Fruit fly (Drosophila melanogaster): Measurements from ENCODE around the gene CG42570.

The CG42570 gene

DNA sequence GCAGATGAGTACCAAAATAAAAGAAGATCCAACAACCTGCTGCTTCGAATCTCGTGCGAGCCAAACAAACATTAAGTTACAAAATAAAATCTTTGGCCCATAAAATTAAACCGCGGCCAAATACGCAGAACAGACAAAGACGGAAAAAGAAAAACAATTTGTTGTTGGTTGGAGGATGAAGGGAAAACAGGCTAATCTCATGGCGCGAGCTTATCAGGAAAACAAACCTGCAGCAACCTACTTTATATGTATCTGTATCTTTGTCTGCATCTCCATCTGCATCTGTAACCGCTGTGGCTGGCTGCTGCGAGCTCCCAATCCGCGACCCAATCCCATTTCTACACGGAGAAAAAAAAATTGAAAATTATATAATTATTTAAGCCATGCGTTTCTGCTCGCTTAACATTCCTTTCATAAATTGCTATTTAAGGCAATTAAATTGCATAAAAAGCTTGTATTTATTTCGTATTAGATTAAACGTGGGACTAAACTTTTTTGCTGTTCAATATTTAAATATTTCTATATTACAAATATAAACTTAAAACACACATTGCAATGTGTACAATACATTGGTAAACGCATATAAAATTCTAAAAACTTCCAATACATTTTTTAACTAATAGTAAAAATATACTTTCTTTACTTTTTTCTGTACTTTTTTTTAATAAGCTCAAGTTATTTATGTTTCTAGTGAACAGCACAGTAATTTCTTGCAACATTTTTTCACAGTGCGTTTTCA, 24.7 kb upstream of the CG42570 start (continued):
- TF ChIP-seq kni (GFP tag; optimal IDR thresholded peaks at IDR 0.05) (peak; percentile 60), CG7372 (GFP tag; IDR thresholded peaks at IDR 0.05) (no peak), exex (tag; optimal IDR thresholded peaks at IDR 0.05) (no peak), usp (GFP tag; optimal IDR thresholded peaks at IDR 0.05) (no peak), grn (GFP tag; optimal IDR thresholded peaks at IDR 0.05) (peak; percentile 87), HLH54F (GFP tag; optimal IDR thresholded peaks at IDR 0.05) (no peak), CG8388 (GFP tag; optimal IDR thresholded peaks at IDR 0.05) (peak; percentile 42), lbe (GFP tag; optimal IDR thresholded peaks at IDR 0.05) (no peak), CG42726 (GFP tag; IDR thresholded peaks at IDR 0.05; ENCODE audit: partially characterized antibody) (no peak), hb (GFP tag; IDR thresholded peaks at IDR 0.05; ENCODE audit: partially characterized antibody) (no peak), unpg (GFP tag; optimal IDR thresholded peaks at IDR 0.05) (no peak), CG43689 (GFP tag; IDR thresholded peaks at IDR 0.05) (no peak), ci (GFP tag; IDR thresholded peaks at IDR 0.05) (no peak), CG31441 (GFP tag; IDR thresholded peaks at IDR 0.05) (peak; percentile 63), CG13287 (GFP tag; IDR thresholded peaks at IDR 0.05; ENCODE audit: partially characterized antibody) (no peak), CG11398 (GFP tag; optimal IDR thresholded peaks at IDR 0.05) (no peak), tll (GFP tag; optimal IDR thresholded peaks at IDR 0.05) (no peak), Hr78 (GFP tag; optimal IDR thresholded peaks at IDR 0.05) (no peak), Dfd (GFP tag; optimal IDR thresholded peaks at IDR 0.05) (no peak), C15 (GFP tag; IDR thresholded peaks at IDR 0.05) (no peak), Ravus (GFP tag; IDR thresholded peaks at IDR 0.05) (no peak), shn (GFP tag; optimal IDR thresholded peaks at IDR 0.05) (no peak), CG12659 (GFP tag; optimal IDR thresholded peaks at IDR 0.05) (peak; percentile 8), Max (GFP tag; optimal IDR thresholded peaks at IDR 0.05) (no peak), lilli (GFP tag; optimal IDR thresholded peaks at IDR 0.05) (no peak), CG3847 (GFP tag; IDR thresholded peaks at IDR 0.05) (no peak), CG18619 (GFP tag; optimal IDR thresholded peaks at IDR 0.05) (peak; percentile 38), CG7928 (GFP tag; optimal IDR thresholded peaks at IDR 0.05) (no peak), CG14965 (GFP tag; optimal IDR thresholded peaks at IDR 0.05; ENCODE audit: borderline replicate concordance) (no peak), CG32532 (GFP tag; IDR thresholded peaks at IDR 0.05) (no peak), Atf3 (GFP tag; optimal IDR thresholded peaks at IDR 0.05) (no peak), CG10979 (tag; optimal IDR thresholded peaks at IDR 0.05) (peak; percentile 78)

DNA sequence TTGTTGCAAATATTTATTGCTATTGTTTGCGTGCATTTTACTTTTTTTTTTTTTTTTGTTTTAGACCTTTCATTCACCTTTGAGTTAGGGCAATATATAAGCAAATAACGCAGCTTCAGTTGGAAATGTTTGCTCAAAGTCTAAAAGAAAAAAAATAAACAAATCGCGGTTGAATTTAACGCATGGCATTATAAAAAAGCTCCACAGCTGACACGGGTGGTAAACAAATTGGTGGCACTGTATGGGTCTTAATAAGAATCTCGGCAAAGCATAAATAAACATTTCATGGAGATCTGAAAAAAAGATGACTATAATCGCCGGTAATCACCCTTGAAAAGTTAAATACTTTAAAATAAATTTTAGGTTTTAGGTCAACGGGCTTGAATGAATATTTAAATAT, 23.2 kb upstream of the CG42570 start:
- TF ChIP-seq CG18619 (GFP tag; optimal IDR thresholded peaks at IDR 0.05) = peak; percentile 5
- TF ChIP-seq dpn (GFP tag; optimal IDR thresholded peaks at IDR 0.05) = peak in 1 of 2 experiments; percentile 7
- TF ChIP-seq sens (GFP tag) = peak; percentile 65
- no peak for TF ChIP-seq corto (GFP tag; optimal IDR thresholded peaks at IDR 0.05)
- TF ChIP-seq CG15601 (tag; optimal IDR thresholded peaks at IDR 0.05) = no peak
- peak; percentile 24 for TF ChIP-seq Asciz (GFP tag; optimal IDR thresholded peaks at IDR 0.05)
- TF ChIP-seq Bdp1 (GFP tag; optimal IDR thresholded peaks at IDR 0.05) = no peak
- no peak for TF ChIP-seq CG3281 (GFP tag; optimal IDR thresholded peaks at IDR 0.05)
- peak; percentile 9 for TF ChIP-seq Hmr (GFP tag; optimal IDR thresholded peaks at IDR 0.05)
- TF ChIP-seq otp (GFP tag; IDR thresholded peaks at IDR 0.05) = 0 out of 3 replicates have a peak, but pooled peaks have one; percentile 43
- peak; percentile 4 for TF ChIP-seq Sox102F (GFP tag; optimal IDR thresholded peaks at IDR 0.05)
- TF ChIP-seq Dfd (GFP tag; optimal IDR thresholded peaks at IDR 0.05) = no peak
- no peak for TF ChIP-seq kni (GFP tag; optimal IDR thresholded peaks at IDR 0.05)
- peak; percentile 27 for TF ChIP-seq CG1233 (GFP tag; optimal IDR thresholded peaks at IDR 0.05)
- no peak for TF ChIP-seq CG1792 (GFP tag; optimal IDR thresholded peaks at IDR 0.05)
- TF ChIP-seq CG9876 (GFP tag; optimal IDR thresholded peaks at IDR 0.05) = no peak
- TF ChIP-seq PHDP (tag; optimal IDR thresholded peaks at IDR 0.05) = peak; percentile 12
- peak; percentile 81 for TF ChIP-seq CG8388 (GFP tag; optimal IDR thresholded peaks at IDR 0.05)
- TF ChIP-seq Hr51 (GFP tag; optimal IDR thresholded peaks at IDR 0.05) = peak in 1 of 2 experiments; percentile 7
- no peak for TF ChIP-seq CG3995 (GFP tag; optimal IDR thresholded peaks at IDR 0.05)
- peak; percentile 48 for TF ChIP-seq oc (tag; optimal IDR thresholded peaks at IDR 0.05)
